Fruit fly (Drosophila melanogaster) whole organism, embryonic: ENCODE data around the gene CG12607.

ENCODE experiments used
- Adf1 ChIP-seq: fragments of 200-800 bp; sonication (Bioruptor generic); IDR thresholded peaks from 2 replicates; pipeline ENCODE4 v1.3.6; 2022; ENCODE audit warnings: missing biosample characterization, missing genetic modification characterization
- BEAF-32 ChIP-seq: fragments of 200-800 bp; sonication (Bioruptor generic); optimal IDR thresholded peaks from 3 replicates; lab custom pipeline; 2017; ENCODE audit warnings: missing biosample characterization, missing genetic modification characterization, mild to moderate bottlenecking, moderate library complexity, missing genetic modification reagents
- CG1024 ChIP-seq: fragments of 200-800 bp; sonication (Bioruptor generic); IDR thresholded peaks from 2 replicates; pipeline ENCODE4 v1.3.6; 2022; ENCODE audit warnings: missing biosample characterization, missing genetic modification characterization
- CG10543 ChIP-seq: fragments of 200-800 bp; sonication (Bioruptor generic); optimal IDR thresholded peaks from 3 replicates; lab custom pipeline; 2017; ENCODE audit warnings: missing biosample characterization, mild to moderate bottlenecking, missing genetic modification characterization, moderate library complexity
- CG11247 ChIP-seq: fragments of 200-800 bp; sonication (Bioruptor generic); IDR thresholded peaks from 2 replicates; pipeline ENCODE4 v1.3.6; 2022; ENCODE audit warnings: missing biosample characterization, missing genetic modification characterization
- CG12299 ChIP-seq: fragments of 200-800 bp; sonication (Bioruptor generic); optimal IDR thresholded peaks from 2 replicates; lab custom pipeline; 2018; ENCODE audit warnings: missing biosample characterization, mild to moderate bottlenecking, missing genetic modification characterization
- CG12391 ChIP-seq: fragments of 200-800 bp; sonication (Bioruptor generic); optimal IDR thresholded peaks from 3 replicates; lab custom pipeline; 2018; ENCODE audit warnings: missing biosample characterization, mild to moderate bottlenecking, missing genetic modification characterization, moderate library complexity
- CG13287 ChIP-seq: fragments of 200-800 bp; sonication (Bioruptor generic); IDR thresholded peaks from 2 replicates; pipeline ENCODE4 v1.3.6; 2022; ENCODE audit warnings: missing biosample characterization, missing genetic modification characterization; ENCODE audit not compliant: partially characterized antibody
- CG13624 ChIP-seq: fragments of 200-800 bp; sonication (Bioruptor generic); optimal IDR thresholded peaks from 2 replicates; lab custom pipeline; 2016; ENCODE audit warnings: missing biosample characterization, missing genetic modification characterization
- CG18599 ChIP-seq: fragments of 200-800 bp; sonication (Bioruptor generic); optimal IDR thresholded peaks from 3 replicates; lab custom pipeline; 2017; ENCODE audit warnings: missing biosample characterization, missing genetic modification characterization, mild to moderate bottlenecking, moderate library complexity, missing genetic modification reagents
- CG2116 ChIP-seq: fragments of 200-800 bp; sonication (Bioruptor generic); optimal IDR thresholded peaks from 3 replicates; lab custom pipeline; 2018; ENCODE audit warnings: missing biosample characterization, mild to moderate bottlenecking, missing genetic modification characterization
- CG2120 ChIP-seq: fragments of 200-800 bp; sonication (Bioruptor generic); optimal IDR thresholded peaks from 3 replicates; lab custom pipeline; 2016; ENCODE audit warnings: missing biosample characterization, missing genetic modification characterization
- CG2129 ChIP-seq: fragments of 200-800 bp; sonication (Bioruptor generic); IDR thresholded peaks from 2 replicates; pipeline ENCODE4 v1.3.6; 2022; ENCODE audit warnings: missing biosample characterization, missing genetic modification characterization; ENCODE audit not compliant: partially characterized antibody
- CG30403 ChIP-seq: fragments of 200-800 bp; sonication (Bioruptor generic); optimal IDR thresholded peaks from 3 replicates; lab custom pipeline; 2016; ENCODE audit warnings: missing biosample characterization, missing genetic modification characterization
- CG31365 ChIP-seq: fragments of 200-800 bp; sonication (Bioruptor generic); optimal IDR thresholded peaks from 2 replicates; lab custom pipeline; 2018; ENCODE audit warnings: missing biosample characterization, mild to moderate bottlenecking, missing genetic modification characterization
- CG32532 ChIP-seq: fragments of 200-800 bp; sonication (Bioruptor generic); IDR thresholded peaks from 2 replicates; pipeline ENCODE4 v1.3.6; 2022; ENCODE audit warnings: missing biosample characterization, missing genetic modification characterization
- CG33557 ChIP-seq: fragments of 200-800 bp; sonication (Bioruptor generic); optimal IDR thresholded peaks from 2 replicates; lab custom pipeline; 2019; ENCODE audit warnings: missing biosample characterization, mild to moderate bottlenecking, missing genetic modification characterization, moderate library complexity
- CG7928 ChIP-seq: fragments of 200-800 bp; sonication (Bioruptor generic); optimal IDR thresholded peaks from 2 replicates; lab custom pipeline; 2017; ENCODE audit warnings: missing biosample characterization, mild to moderate bottlenecking, missing genetic modification characterization
- CG9609 ChIP-seq: fragments of 200-800 bp; sonication (Bioruptor generic); optimal IDR thresholded peaks from 3 replicates; lab custom pipeline; 2016; ENCODE audit warnings: missing biosample characterization, missing genetic modification characterization
- Doc3 ChIP-seq: fragments of 200-800 bp; sonication (Bioruptor generic); IDR thresholded peaks from 3 replicates; pipeline ENCODE4 v1.3.6; 2022; ENCODE audit warnings: missing biosample characterization, missing genetic modification characterization; ENCODE audit not compliant: partially characterized antibody
- Dp ChIP-seq: fragments of 200-800 bp; sonication (Bioruptor generic); optimal IDR thresholded peaks from 2 replicates; lab custom pipeline; 2018; ENCODE audit warnings: missing biosample characterization, mild to moderate bottlenecking, missing genetic modification characterization, moderate library complexity
- E2f1 ChIP-seq: fragments of 200-800 bp; sonication (Bioruptor generic); IDR thresholded peaks from 2 replicates; pipeline ENCODE4 v1.3.6; 2022; ENCODE audit warnings: missing biosample characterization, missing genetic modification characterization
- HLH3B ChIP-seq: fragments of 200-800 bp; sonication (Bioruptor generic); IDR thresholded peaks from 2 replicates; pipeline ENCODE4 v1.3.6; 2022; ENCODE audit warnings: missing biosample characterization, missing genetic modification characterization
- Hand ChIP-seq: fragments of 200-800 bp; sonication (Bioruptor generic); optimal IDR thresholded peaks from 2 replicates; lab custom pipeline; 2017; ENCODE audit warnings: mild to moderate bottlenecking, missing biosample characterization, missing genetic modification reagents, missing genetic modification characterization
- Hr51 ChIP-seq, 2 experiments: fragments of 200-800 bp; sonication (Bioruptor generic); optimal IDR thresholded peaks; 2 replicates in 1 of 2; 3 replicates in 1 of 2; lab custom pipeline; 2016 to 2018; ENCODE audit warnings: missing biosample characterization in 2 of 2, missing genetic modification characterization in 2 of 2, mild to moderate bottlenecking in 1 of 2, moderate library complexity in 1 of 2
- Hsf ChIP-seq: fragments of 200-800 bp; sonication (Bioruptor generic); optimal IDR thresholded peaks from 3 replicates; lab custom pipeline; 2016; ENCODE audit warnings: missing biosample characterization, missing genetic modification characterization
- MESR4 ChIP-seq: fragments of 200-800 bp; sonication (Bioruptor generic); optimal IDR thresholded peaks from 2 replicates; lab custom pipeline; 2018; ENCODE audit warnings: missing biosample characterization, mild to moderate bottlenecking, missing genetic modification characterization, moderate library complexity
- Max ChIP-seq: fragments of 200-800 bp; sonication (Bioruptor generic); optimal IDR thresholded peaks from 2 replicates; lab custom pipeline; 2016; ENCODE audit warnings: missing biosample characterization, mild to moderate bottlenecking, missing genetic modification characterization
- NC2β ChIP-seq: fragments of 200-800 bp; sonication (Bioruptor generic); optimal IDR thresholded peaks from 2 replicates; lab custom pipeline; 2016; ENCODE audit warnings: missing biosample characterization, missing genetic modification characterization
- NFAT ChIP-seq: fragments of 200-800 bp; sonication (Bioruptor generic); IDR thresholded peaks from 2 replicates; pipeline ENCODE4 v1.3.6; 2022; ENCODE audit warnings: missing biosample characterization, missing genetic modification characterization
- Opbp ChIP-seq: fragments of 200-800 bp; sonication (Bioruptor generic); IDR thresholded peaks from 3 replicates; pipeline ENCODE4 v1.3.6; 2022; ENCODE audit warnings: missing biosample characterization, missing genetic modification characterization; ENCODE audit not compliant: partially characterized antibody
- Scr ChIP-seq: fragments of 200-800 bp; sonication (Bioruptor generic); IDR thresholded peaks from 2 replicates; pipeline ENCODE4 v1.3.6; 2022; ENCODE audit warnings: missing biosample characterization, missing genetic modification characterization; ENCODE audit not compliant: partially characterized antibody
- Sry-δ ChIP-seq: fragments of 200-800 bp; sonication (Bioruptor generic); optimal IDR thresholded peaks from 2 replicates; lab custom pipeline; 2016; ENCODE audit warnings: missing biosample characterization, missing genetic modification characterization
- ac ChIP-seq: fragments of 200-800 bp; sonication (Bioruptor generic); optimal IDR thresholded peaks from 3 replicates; lab custom pipeline; 2017; ENCODE audit warnings: missing biosample characterization, mild to moderate bottlenecking, missing genetic modification characterization
- cas ChIP-seq: fragments of 200-800 bp; sonication (Bioruptor generic); IDR thresholded peaks from 2 replicates; pipeline ENCODE4 v1.3.6; 2022; ENCODE audit warnings: missing biosample characterization, missing genetic modification characterization
- dm ChIP-seq: fragments of 200-800 bp; sonication (Bioruptor generic); optimal IDR thresholded peaks from 3 replicates; lab custom pipeline; 2016; ENCODE audit warnings: missing biosample characterization, missing genetic modification characterization
- eve ChIP-seq, 2 experiments: fragments of >200 bp; optimal IDR thresholded peaks; 2 replicates each; lab custom pipeline; 2017; ENCODE audit warnings: missing biosample characterization in 2 of 2, missing genetic modification characterization in 2 of 2
- fd64A ChIP-seq: fragments of 200-800 bp; sonication (Bioruptor generic); optimal IDR thresholded peaks from 3 replicates; lab custom pipeline; 2018; ENCODE audit warnings: missing biosample characterization, mild to moderate bottlenecking, missing genetic modification characterization
- gt ChIP-seq: fragments of 200-800 bp; sonication (Bioruptor generic); IDR thresholded peaks from 2 replicates; pipeline ENCODE4 v1.3.6; 2022; ENCODE audit warnings: missing biosample characterization, missing genetic modification characterization
- inv ChIP-seq: fragments of 200-800 bp; sonication (Bioruptor generic); IDR thresholded peaks from 2 replicates; pipeline ENCODE4 v1.3.6; 2022; ENCODE audit warnings: missing biosample characterization, missing genetic modification characterization; ENCODE audit not compliant: partially characterized antibody
- nerfin-2 ChIP-seq: fragments of 200-800 bp; sonication (Bioruptor generic); IDR thresholded peaks from 2 replicates; pipeline ENCODE4 v1.3.6; 2022; ENCODE audit warnings: missing biosample characterization, missing genetic modification characterization; ENCODE audit not compliant: partially characterized antibody
- phol ChIP-seq: fragments of 200-800 bp; sonication (Bioruptor generic); optimal IDR thresholded peaks from 3 replicates; lab custom pipeline; 2018; ENCODE audit warnings: missing biosample characterization, mild to moderate bottlenecking, missing genetic modification characterization, moderate library complexity
- pzg ChIP-seq: fragments of 200-800 bp; sonication (Bioruptor generic); optimal IDR thresholded peaks from 3 replicates; lab custom pipeline; 2018; ENCODE audit warnings: missing biosample characterization, mild to moderate bottlenecking, missing genetic modification characterization, moderate library complexity
- sna ChIP-seq: fragments of 200-800 bp; sonication (Bioruptor generic); IDR thresholded peaks from 2 replicates; pipeline ENCODE4 v1.3.6; 2022; ENCODE audit warnings: missing biosample characterization, missing genetic modification characterization; ENCODE audit not compliant: partially characterized antibody
- sqz ChIP-seq: fragments of 200-800 bp; sonication (Bioruptor generic); optimal IDR thresholded peaks from 3 replicates; lab custom pipeline; 2018; ENCODE audit warnings: missing biosample characterization, mild to moderate bottlenecking, missing genetic modification characterization
- stwl ChIP-seq: fragments of 200-800 bp; sonication (Bioruptor generic); optimal IDR thresholded peaks from 3 replicates; lab custom pipeline; 2018; ENCODE audit warnings: missing biosample characterization, mild to moderate bottlenecking, missing genetic modification characterization, moderate library complexity
- sug ChIP-seq: fragments of 200-800 bp; optimal IDR thresholded peaks from 2 replicates; lab custom pipeline; 2019; ENCODE audit warnings: missing biosample characterization, mild to moderate bottlenecking, missing genetic modification characterization, moderate library complexity
- tna ChIP-seq: fragments of 200-800 bp; sonication (Bioruptor generic); IDR thresholded peaks from 2 replicates; pipeline ENCODE4 v1.3.6; 2022; ENCODE audit warnings: missing biosample characterization, missing genetic modification characterization; ENCODE audit not compliant: partially characterized antibody

Gene CG12607

DNA sequence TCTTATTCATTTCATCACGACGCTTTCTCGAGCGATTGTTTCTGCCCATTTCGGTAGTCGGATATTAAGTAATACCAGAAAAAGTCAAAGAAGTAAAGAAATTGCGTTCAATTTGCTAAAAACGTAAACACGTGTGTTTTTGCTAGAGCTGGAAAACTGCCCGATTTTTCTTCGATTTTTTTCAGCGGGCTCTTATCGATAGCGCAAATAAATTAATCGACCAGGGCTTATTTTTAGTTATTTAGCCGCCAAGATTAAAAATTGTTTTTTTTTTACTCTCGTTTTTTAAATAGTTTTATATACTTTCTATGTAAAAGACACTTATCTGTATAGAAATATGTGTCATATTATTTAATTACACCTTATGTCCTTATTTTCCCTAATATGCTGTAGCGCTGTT is 40.5 kb upstream of the CG12607 start, which contains the start of gene CG15019 (continued):
- peak; percentile 26; the same call in 1 of the 2 replicates for TF ChIP-seq NFAT (GFP tag; lab: Robert Waterston, UW)
- no peak for TF ChIP-seq CG11247
- no peak for TF ChIP-seq Hsf (GFP tag; lab: Kevin White, UChicago)
- peak; percentile 2 for TF ChIP-seq CG12391 (tag; lab: Kevin White, UChicago)
- TF ChIP-seq inv (GFP tag; lab: Robert Waterston, UW): 0 out of 2 replicates have a peak, but pooled peaks have one; percentile 43
- TF ChIP-seq stwl (tag; lab: Kevin White, UChicago): peak; percentile 8
- peak; percentile 55; the same call in 1 of the 2 replicates for TF ChIP-seq CG2129 (GFP tag; lab: Robert Waterston, UW)
- TF ChIP-seq Scr: peak; percentile 73
- TF ChIP-seq pzg: peak; percentile 37
- peak; percentile 78 for TF ChIP-seq Sry-δ
- TF ChIP-seq Dp (GFP tag; lab: Kevin White, UChicago): peak; percentile 90
- TF ChIP-seq eve (GFP tag; optimal IDR thresholded peaks at IDR 0.05; lab: Kevin White, UChicago): peak in 1 of 2 experiments; percentile 43
- no peak for TF ChIP-seq cas
- no peak for TF ChIP-seq CG9609 (GFP tag; lab: Kevin White, UChicago)
- TF ChIP-seq NC2β: no peak
- peak; percentile 84 for TF ChIP-seq CG7928 (GFP tag; lab: Kevin White, UChicago)
- TF ChIP-seq CG18599 (GFP tag; lab: Kevin White, UChicago): no peak
- TF ChIP-seq MESR4 (GFP tag; lab: Kevin White, UChicago): peak; percentile 74
- peak; percentile 76; the same call in 1 of the 2 replicates for TF ChIP-seq sna
- peak; percentile 11; the same call in 1 of the 2 replicates for TF ChIP-seq tna (GFP tag; lab: Robert Waterston, UW)
- no peak for TF ChIP-seq CG33557 (GFP tag; lab: Kevin White, UChicago)
- 0 out of 2 replicates have a peak, but pooled peaks have one; percentile 51 for TF ChIP-seq nerfin-2 (GFP tag; lab: Robert Waterston, UW)
- peak; percentile 76 for TF ChIP-seq BEAF-32 (GFP tag; lab: Kevin White, UChicago)
- TF ChIP-seq sqz: peak; percentile 76
- TF ChIP-seq Opbp (GFP tag; lab: Robert Waterston, UW): peak; percentile 79
- peak; percentile 20 for TF ChIP-seq CG13624
- TF ChIP-seq CG13287 (GFP tag; lab: Robert Waterston, UW): peak; percentile 87
- TF ChIP-seq E2f1 (GFP tag; lab: Robert Waterston, UW): peak; percentile 41; the same call in 1 of the 2 replicates
- no peak for TF ChIP-seq gt (GFP tag; lab: Robert Waterston, UW)
- TF ChIP-seq phol (tag; lab: Kevin White, UChicago): peak; percentile 4
- peak; percentile 30 for TF ChIP-seq Max
- TF ChIP-seq CG32532 (GFP tag; lab: Robert Waterston, UW): 0 out of 2 replicates have a peak, but pooled peaks have one; percentile 25
- no peak for TF ChIP-seq CG2120 (GFP tag; lab: Kevin White, UChicago)
- TF ChIP-seq CG2116 (GFP tag; lab: Kevin White, UChicago): peak; percentile 46
- no peak for TF ChIP-seq Adf1 (GFP tag; lab: Robert Waterston, UW)
- TF ChIP-seq Hr51 (GFP tag; optimal IDR thresholded peaks at IDR 0.05; lab: Kevin White, UChicago): peak in 1 of 2 experiments; percentile 3
- TF ChIP-seq dm (GFP tag; lab: Kevin White, UChicago): peak; percentile 97

dm6 chr3L:4406653-4407257 is 39.6 kb upstream of the CG12607 start, which contains the start of gene TP53INP:
Gene TP53INP, plus strand, starts transcription at chr3L:4406943.
- TF ChIP-seq CG1024 (GFP tag; lab: Robert Waterston, UW) (0 out of 2 replicates have a peak, but pooled peaks have one; percentile 15), CG30403 (GFP tag; lab: Kevin White, UChicago) (peak; percentile 93), BEAF-32 (GFP tag; lab: Kevin White, UChicago) (no peak), Hand (GFP tag; lab: Kevin White, UChicago) (peak; percentile 87), sug (tag; lab: Kevin White, UChicago) (peak; percentile 87), ac (GFP tag; lab: Kevin White, UChicago) (peak; percentile 71), CG10543 (GFP tag; lab: Kevin White, UChicago) (peak; percentile 89), CG7928 (GFP tag; lab: Kevin White, UChicago) (peak; percentile 31), Doc3 (no peak), CG12299 (tag; lab: Kevin White, UChicago) (peak; percentile 83), CG31365 (tag; lab: Kevin White, UChicago) (peak; percentile 33), HLH3B (peak; percentile 68), stwl (tag; lab: Kevin White, UChicago) (peak; percentile 8), fd64A (GFP tag; lab: Kevin White, UChicago) (no peak)
